Worm (Caenorhabditis elegans): ENCODE measurements around the gene T07C4.12.
A peak's percentile ranks its signal among the peaks of the same experiment; 100 is the strongest.

T07C4.12 gene

DNA sequence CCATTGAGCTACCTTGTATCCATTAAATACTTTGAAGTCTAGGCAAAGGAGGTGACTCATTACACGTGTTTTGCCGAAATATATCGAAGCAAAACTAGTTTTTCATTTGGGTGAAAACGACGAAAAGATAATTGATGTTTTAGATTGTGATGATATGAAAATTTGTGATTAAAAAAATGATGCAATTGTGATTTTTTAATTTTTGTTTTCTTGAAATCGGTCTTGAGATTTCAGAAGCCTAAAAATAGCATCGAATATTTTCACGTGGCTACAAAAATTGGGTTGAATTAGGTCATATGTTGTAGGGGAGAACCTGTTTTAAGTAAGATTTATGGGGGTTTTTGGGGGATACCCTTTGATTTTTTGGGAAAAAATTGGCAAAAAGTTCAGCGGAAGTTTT is 41.9 kb downstream of the T07C4.12 start (continued):
- TF ChIP-seq efl-1 (optimal IDR thresholded peaks at IDR 0.05) (no peak), efl-1 (GFP tag; optimal IDR thresholded peaks at IDR 0.05 in 1 of 2) (peak in 1 of 2 experiments; percentile 93), swsn-7 (tag; optimal IDR thresholded peaks at IDR 0.05) (no peak), fkh-10 (GFP tag; optimal IDR thresholded peaks at IDR 0.05) (no peak), vab-15 (tag; optimal IDR thresholded peaks at IDR 0.05) (peak; percentile 60), mab-9 (GFP tag; IDR thresholded peaks at IDR 0.05) (no peak), hlh-4 (tag; optimal IDR thresholded peaks at IDR 0.05) (no peak), jun-1 (tag; optimal IDR thresholded peaks at IDR 0.05) (no peak), mdl-1 (tag; optimal IDR thresholded peaks at IDR 0.05) (no peak), nhr-71 (tag; optimal IDR thresholded peaks at IDR 0.05) (peak; percentile 51), F16B12.6 (tag; optimal IDR thresholded peaks at IDR 0.05) (no peak), nhr-11 (tag; optimal IDR thresholded peaks at IDR 0.05) (no peak), snu-23 (GFP tag; optimal IDR thresholded peaks at IDR 0.05) (peak; percentile 3), tlp-1 (tag; optimal IDR thresholded peaks at IDR 0.05) (no peak), ceh-90 (tag; optimal IDR thresholded peaks at IDR 0.05) (no peak), lsy-2 (tag; optimal IDR thresholded peaks at IDR 0.05) (no peak), lin-35 (GFP tag; optimal IDR thresholded peaks at IDR 0.05) (peak in 1 of 2 experiments; percentile 52), lin-14 (GFP tag; optimal IDR thresholded peaks at IDR 0.05) (peak; percentile 9)

DNA sequence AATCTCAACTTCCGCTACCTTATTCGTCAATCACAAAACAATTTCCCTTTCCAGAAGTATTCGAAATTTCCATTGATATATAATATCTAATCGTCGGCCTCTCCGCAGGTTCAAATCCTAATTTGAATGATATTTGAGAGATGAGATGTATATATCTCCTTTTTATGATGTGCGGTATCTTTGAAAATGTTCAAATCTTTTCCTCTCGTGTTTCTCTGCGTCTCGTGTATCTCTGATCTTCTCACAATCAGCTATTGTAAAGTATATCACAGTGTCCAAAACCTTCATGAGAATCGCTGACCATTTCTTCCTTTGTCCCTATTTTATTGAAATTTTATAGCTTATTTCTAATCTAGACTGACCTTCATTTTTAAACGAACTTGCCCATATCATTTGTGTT is 42.7 kb downstream of the T07C4.12 start:
- TF ChIP-seq xbp-1 (tag; optimal IDR thresholded peaks at IDR 0.05) (no peak), tlp-1 (tag; optimal IDR thresholded peaks at IDR 0.05) (no peak), nhr-90 (tag; optimal IDR thresholded peaks at IDR 0.05; ENCODE audit: poor library complexity) (no peak), lin-14 (GFP tag; optimal IDR thresholded peaks at IDR 0.05) (peak; percentile 3), pax-3 (tag; optimal IDR thresholded peaks at IDR 0.05) (no peak), elt-3 (tag; optimal IDR thresholded peaks at IDR 0.05) (peak in 4 of 6 experiments; percentile 11 to 59 (median 32)), rnt-1 (tag; optimal IDR thresholded peaks at IDR 0.05) (no peak), nhr-85 (tag) (peak; percentile 73), nhr-84 (tag; optimal IDR thresholded peaks at IDR 0.05) (no peak), blmp-1 (tag; optimal IDR thresholded peaks at IDR 0.05) (peak; percentile 48)

- TF ChIP-seq dpl-1 (GFP tag; optimal IDR thresholded peaks at IDR 0.05) (no peak), vab-15 (tag; optimal IDR thresholded peaks at IDR 0.05) (no peak), nhr-85 (tag) (no peak), mef-2 (tag; optimal IDR thresholded peaks at IDR 0.05) (no peak), C16A3.4 (tag; optimal IDR thresholded peaks at IDR 0.05) (no peak), mdl-1 (tag; optimal IDR thresholded peaks at IDR 0.05) (no peak), fkh-4 (tag; optimal IDR thresholded peaks at IDR 0.05; ENCODE audit: borderline replicate concordance) (no peak), tlp-1 (tag; optimal IDR thresholded peaks at IDR 0.05) (no peak), pax-3 (tag; optimal IDR thresholded peaks at IDR 0.05) (no peak), efl-1 (optimal IDR thresholded peaks at IDR 0.05) (no peak), efl-1 (GFP tag; optimal IDR thresholded peaks at IDR 0.05 in 1 of 2) (no peak), lir-3 (tag; optimal IDR thresholded peaks at IDR 0.05; ENCODE audit: poor library complexity) (no peak), ceh-88 (GFP tag; IDR thresholded peaks at IDR 0.05) (no peak), mep-1 (tag; optimal IDR thresholded peaks at IDR 0.05) (no peak), elt-3 (tag; optimal IDR thresholded peaks at IDR 0.05) (no peak)
These were observed 46.8 kb downstream of the T07C4.12 start, which contains the start of gene K10G9.2 for ce11 chrIII:10285623-10286022. K10G9.2 (plus strand) TSS chrIII:10285923.

ce11 chrIII:10284214-10284613 is 48.2 kb downstream of the T07C4.12 start:
- TF ChIP-seq hlh-17 (GFP tag; optimal IDR thresholded peaks at IDR 0.05; ENCODE audit: borderline replicate concordance), result no peak
- no peak for TF ChIP-seq irx-1 (tag; optimal IDR thresholded peaks at IDR 0.05)
- TF ChIP-seq ces-1 (GFP tag; optimal IDR thresholded peaks at IDR 0.05), result peak; percentile 24
- no peak for TF ChIP-seq ceh-88 (GFP tag; IDR thresholded peaks at IDR 0.05)
- no peak for TF ChIP-seq zag-1 (tag; optimal IDR thresholded peaks at IDR 0.05)
- peak in 1 of 2 experiments; percentile 39 for TF ChIP-seq mdl-1 (tag; optimal IDR thresholded peaks at IDR 0.05)
- peak; percentile 11 for TF ChIP-seq nhr-20 (tag; optimal IDR thresholded peaks at IDR 0.05)
- no peak for TF ChIP-seq Y116A8C.19 (tag; optimal IDR thresholded peaks at IDR 0.05; ENCODE audit: borderline replicate concordance)
- peak; percentile 69 for TF ChIP-seq swsn-7 (tag; optimal IDR thresholded peaks at IDR 0.05)
- peak; percentile 36 for TF ChIP-seq lir-3 (tag; optimal IDR thresholded peaks at IDR 0.05; ENCODE audit: poor library complexity)
- TF ChIP-seq alr-1 (tag; optimal IDR thresholded peaks at IDR 0.05; ENCODE audit: borderline replicate concordance), result no peak
- TF ChIP-seq sup-37 (GFP tag; optimal IDR thresholded peaks at IDR 0.05), result no peak
- peak; percentile 37 for TF ChIP-seq snu-23 (GFP tag; optimal IDR thresholded peaks at IDR 0.05)
- TF ChIP-seq C34B4.2 (tag; optimal IDR thresholded peaks at IDR 0.05), result no peak
- TF ChIP-seq ama-1 (optimal IDR thresholded peaks at IDR 0.05), result no peak
- TF ChIP-seq mep-1 (tag; optimal IDR thresholded peaks at IDR 0.05), result peak; percentile 13
- TF ChIP-seq nhr-237 (tag; optimal IDR thresholded peaks at IDR 0.05), result no peak
- TF ChIP-seq unc-86 (tag; optimal IDR thresholded peaks at IDR 0.05), result peak; percentile 82
- TF ChIP-seq hpl-2 (GFP tag; optimal IDR thresholded peaks at IDR 0.05), result no peak
- peak; percentile 73 for TF ChIP-seq nhr-47 (tag; optimal IDR thresholded peaks at IDR 0.05)
- TF ChIP-seq dpl-1 (GFP tag; optimal IDR thresholded peaks at IDR 0.05), result peak in 2 of 3 experiments; percentile 25 to 33
- TF ChIP-seq hlh-4 (tag; optimal IDR thresholded peaks at IDR 0.05), result no peak
